Worm (Caenorhabditis elegans) whole organism, young adult: ENCODE data around the gene octr-1.

ENCODE experiments used
- fkh-3 ChIP-seq: sonication (generic microtip); optimal IDR thresholded peaks from 2 replicates; lab custom pipeline; 2016; ENCODE audit warnings: mild to moderate bottlenecking, missing genetic modification characterization, missing compliant biosample characterization
- sptf-2 ChIP-seq: fragments of 200-800 bp; sonication (Bioruptor generic); optimal IDR thresholded peaks from 2 replicates; lab custom pipeline; 2018; ENCODE audit warnings: mild to moderate bottlenecking, missing genetic modification characterization, missing compliant biosample characterization
- tlf-1 ChIP-seq: fragments of 200-800 bp; sonication (Bioruptor generic); optimal IDR thresholded peaks from 2 replicates; lab custom pipeline; 2018; ENCODE audit warnings: mild to moderate bottlenecking, missing genetic modification characterization, missing compliant biosample characterization

DNA sequence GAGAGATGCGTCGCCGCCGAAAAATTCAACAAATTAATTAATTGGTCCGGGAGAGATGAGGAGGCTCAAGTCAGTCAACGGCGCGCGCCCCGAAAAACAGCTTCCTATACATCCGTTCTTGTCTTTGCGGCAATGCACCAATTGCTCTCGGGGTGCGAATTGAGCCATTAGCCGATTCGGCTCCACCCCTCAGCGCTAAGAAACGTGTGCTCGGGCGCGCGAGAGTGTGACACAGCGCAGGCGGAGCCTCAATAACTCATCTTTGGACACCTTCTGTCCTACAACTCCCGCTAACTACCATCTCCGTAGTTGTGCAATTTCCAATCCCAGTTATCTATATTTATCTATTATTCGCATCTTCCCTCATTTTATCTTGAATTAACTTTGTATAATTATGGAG is 38.4 kb downstream of the octr-1 start:
- TF ChIP-seq sptf-2 (GFP tag; lab: Kevin White, UChicago) (no peak), tlf-1 (GFP tag; lab: Kevin White, UChicago) (no peak), fkh-3 (tag; lab: Kevin White, UChicago) (no peak)
